Worm (Caenorhabditis elegans) whole organism, L2 larva: ENCODE measurements around the gene ddb-1.

Experiments used
- C34F6.9 ChIP-seq: fragments of 150-350 bp; optimal IDR thresholded peaks from 2 replicates; lab custom pipeline; 2014; ENCODE audit warnings: missing biosample characterization, missing genetic modification characterization
- F13H6.1 ChIP-seq: sonication (generic microtip); optimal IDR thresholded peaks from 2 replicates; lab custom pipeline; 2016; ENCODE audit warnings: missing genetic modification characterization, missing compliant biosample characterization
- R02D3.7 ChIP-seq: fragments of 150-350 bp; optimal IDR thresholded peaks from 2 replicates; lab custom pipeline; 2014; ENCODE audit warnings: missing biosample characterization, missing genetic modification characterization
- Y55F3AM.14 ChIP-seq: fragments of 200-800 bp; sonication (Bioruptor generic); optimal IDR thresholded peaks from 2 replicates; lab custom pipeline; 2018; ENCODE audit warnings: mild to moderate bottlenecking, missing genetic modification characterization, missing compliant biosample characterization
- aly-2 ChIP-seq: fragments of 150-350 bp; optimal IDR thresholded peaks from 2 replicates; lab custom pipeline; 2014; ENCODE audit warnings: missing biosample characterization, missing genetic modification characterization
- blmp-1 ChIP-seq: sonication (generic microtip); optimal IDR thresholded peaks from 2 replicates; lab custom pipeline; 2017; ENCODE audit warnings: missing genetic modification characterization, mild to moderate bottlenecking, missing compliant biosample characterization, antibody characterized with exemption, moderate library complexity; ENCODE audit not compliant: insufficient read depth
- crh-2 ChIP-seq: sonication (generic microtip); optimal IDR thresholded peaks from 2 replicates; lab custom pipeline; 2017; ENCODE audit warnings: missing biosample characterization, missing genetic modification characterization
- dmd-4 ChIP-seq: sonication (generic microtip); optimal IDR thresholded peaks from 2 replicates; lab custom pipeline; 2017; ENCODE audit warnings: missing biosample characterization, missing genetic modification characterization
- elt-1 ChIP-seq: fragments of 150-350 bp; optimal IDR thresholded peaks from 2 replicates; lab custom pipeline; 2014; ENCODE audit warnings: missing biosample characterization, missing genetic modification characterization
- elt-3 ChIP-seq: sonication (generic microtip); optimal IDR thresholded peaks from 2 replicates; lab custom pipeline; 2017; ENCODE audit warnings: missing biosample characterization, missing genetic modification characterization
- fos-1 ChIP-seq: fragments of 150-350 bp; optimal IDR thresholded peaks from 2 replicates; lab custom pipeline; 2014; ENCODE audit warnings: missing biosample characterization, missing genetic modification characterization
- lin-39 ChIP-seq: fragments of 150-350 bp; optimal IDR thresholded peaks from 2 replicates; lab custom pipeline; 2014; ENCODE audit warnings: missing biosample characterization, missing genetic modification reagents, missing genetic modification characterization
- lsy-2 ChIP-seq, 2 experiments: fragments of 150-350 bp in 1 of 2; sonication (generic microtip) in 1 of 2; optimal IDR thresholded peaks; 2 replicates each; lab custom pipeline; 2014 to 2017; ENCODE audit warnings: missing biosample characterization in 2 of 2, missing genetic modification characterization in 2 of 2
- mab-5 ChIP-seq: fragments of 150-350 bp; optimal IDR thresholded peaks from 2 replicates; lab custom pipeline; 2014; ENCODE audit warnings: missing biosample characterization, missing genetic modification characterization
- mbf-1 ChIP-seq: sonication (generic microtip); optimal IDR thresholded peaks from 2 replicates; lab custom pipeline; 2017; ENCODE audit warnings: missing biosample characterization, missing genetic modification characterization
- mdl-1 ChIP-seq, 2 experiments: fragments of 150-350 bp in 1 of 2; sonication (generic microtip) in 1 of 2; optimal IDR thresholded peaks; 2 replicates each; lab custom pipeline; 2017; ENCODE audit warnings: missing biosample characterization in 2 of 2, missing genetic modification characterization in 2 of 2
- nhr-10 ChIP-seq: sonication (generic microtip); optimal IDR thresholded peaks from 2 replicates; lab custom pipeline; 2017; ENCODE audit warnings: missing biosample characterization, missing genetic modification characterization
- nhr-12 ChIP-seq: fragments of 150-350 bp; optimal IDR thresholded peaks from 2 replicates; lab custom pipeline; 2014; ENCODE audit warnings: missing biosample characterization, missing genetic modification characterization
- nhr-129 ChIP-seq: fragments of 150-350 bp; optimal IDR thresholded peaks from 2 replicates; lab custom pipeline; 2014; ENCODE audit warnings: missing biosample characterization, missing genetic modification characterization
- nhr-21 ChIP-seq: fragments of 150-350 bp; optimal IDR thresholded peaks from 2 replicates; lab custom pipeline; 2014; ENCODE audit warnings: missing biosample characterization, missing genetic modification characterization
- nhr-237 ChIP-seq: fragments of 150-350 bp; optimal IDR thresholded peaks from 2 replicates; lab custom pipeline; 2014; ENCODE audit warnings: missing biosample characterization, missing genetic modification characterization
- nhr-6 ChIP-seq: fragments of 150-350 bp; optimal IDR thresholded peaks from 2 replicates; lab custom pipeline; 2014; ENCODE audit warnings: missing biosample characterization, missing genetic modification characterization
- peb-1 ChIP-seq: fragments of 150-350 bp; optimal IDR thresholded peaks from 2 replicates; lab custom pipeline; 2014; ENCODE audit warnings: missing biosample characterization, missing genetic modification characterization
- skn-1 ChIP-seq: sonication (generic microtip); optimal IDR thresholded peaks from 2 replicates; lab custom pipeline; 2017; ENCODE audit warnings: missing biosample characterization, missing genetic modification characterization
- sma-3 ChIP-seq: sonication (generic microtip); optimal IDR thresholded peaks from 2 replicates; lab custom pipeline; 2016; ENCODE audit warnings: missing genetic modification reagents, missing genetic modification characterization, missing compliant biosample characterization
- sma-9 ChIP-seq, 2 experiments: fragments of 150-350 bp in 1 of 2; sonication (generic microtip) in 1 of 2; optimal IDR thresholded peaks; 2 replicates each; lab custom pipeline; 2014 to 2016; ENCODE audit warnings: missing genetic modification characterization in 2 of 2, mild to moderate bottlenecking in 1 of 2, missing biosample characterization in 1 of 2, missing compliant biosample characterization in 1 of 2, missing genetic modification reagents in 1 of 2, moderate library complexity in 1 of 2
- snpc-4 ChIP-seq: fragments of 150-350 bp; optimal IDR thresholded peaks from 2 replicates; lab custom pipeline; 2014; ENCODE audit warnings: missing biosample characterization, missing genetic modification characterization
- unc-39 ChIP-seq: fragments of 150-350 bp; optimal IDR thresholded peaks from 2 replicates; lab custom pipeline; 2014; ENCODE audit warnings: missing biosample characterization, missing genetic modification characterization
- unc-55 ChIP-seq: fragments of 150-350 bp; sonication (generic microtip); optimal IDR thresholded peaks from 3 replicates; lab custom pipeline; 2014; ENCODE audit warnings: missing biosample characterization, missing genetic modification reagents, missing genetic modification characterization
- unc-62 ChIP-seq: fragments of 150-350 bp; optimal IDR thresholded peaks from 2 replicates; lab custom pipeline; 2014; ENCODE audit warnings: missing biosample characterization, missing genetic modification reagents, missing genetic modification characterization
- zag-1 ChIP-seq: fragments of 150-350 bp; optimal IDR thresholded peaks from 2 replicates; lab custom pipeline; 2014; ENCODE audit warnings: missing biosample characterization, missing genetic modification characterization
- ztf-1 ChIP-seq: fragments of 200-800 bp; sonication (Bioruptor generic); conservative IDR thresholded peaks from 2 replicates; pipeline ENCODE4 v1.3.6; 2022; ENCODE audit warnings: missing genetic modification characterization, missing compliant biosample characterization
- ztf-11 ChIP-seq: sonication (generic microtip); optimal IDR thresholded peaks from 2 replicates; lab custom pipeline; 2017; ENCODE audit warnings: missing biosample characterization, missing genetic modification characterization

Gene ddb-1

DNA sequence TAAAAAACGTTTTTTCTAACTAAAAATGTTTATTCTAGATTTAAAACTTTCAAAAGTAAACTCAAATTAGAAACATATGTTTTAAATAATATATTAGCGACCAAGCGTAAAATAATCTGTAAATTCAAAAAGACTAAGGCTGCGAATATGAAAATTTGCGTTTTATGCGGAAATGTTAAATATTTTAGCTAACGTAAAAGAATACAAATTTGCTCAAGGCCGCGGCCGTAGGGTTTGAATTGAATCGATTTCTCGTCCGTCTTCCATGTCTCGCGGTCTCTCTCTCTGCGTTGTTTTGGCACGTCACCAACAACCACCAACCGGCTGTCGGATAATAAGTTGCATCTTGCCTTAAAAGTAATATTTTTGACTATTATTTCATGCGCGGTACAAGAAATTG, 27.1 kb downstream of the ddb-1 start, which contains the start of gene F11A10.5:
Gene F11A10.5, plus strand, starts transcription at position 301 of the 400 bp plus-strand sequence.
- TF ChIP-seq nhr-21 (tag; lab: Kevin White, UChicago): no peak
- TF ChIP-seq nhr-129 (tag; lab: Kevin White, UChicago): peak; percentile 46
- no peak for TF ChIP-seq peb-1
- TF ChIP-seq crh-2 (tag; lab: Kevin White, UChicago): peak; percentile 13

DNA sequence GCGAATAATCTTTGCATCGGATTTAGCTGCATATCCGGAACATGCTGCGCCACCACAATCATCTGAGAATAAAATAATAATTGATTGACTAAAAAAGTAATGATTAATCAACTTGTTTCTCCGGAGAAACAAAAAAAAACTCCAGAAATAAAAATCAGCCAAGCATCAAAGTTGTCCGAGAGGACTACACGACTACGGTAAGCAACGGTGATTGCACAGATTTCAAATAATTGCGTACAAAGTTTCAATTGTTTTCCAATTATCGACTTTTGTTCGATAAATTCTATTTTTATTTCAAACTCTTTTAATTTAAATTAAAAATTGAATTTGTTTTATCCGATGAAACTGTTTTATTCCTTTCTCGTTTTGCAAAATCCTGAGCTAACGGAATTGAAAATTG, 27.6 kb downstream of the ddb-1 start, which contains the start of gene cpsf-4:
Gene cpsf-4, minus strand, starts transcription at position 62 of the 400 bp plus-strand sequence.
- TF ChIP-seq lin-39 (tag; lab: Kevin White, UChicago) (no peak), nhr-6 (tag; lab: Kevin White, UChicago) (no peak), unc-55 (GFP tag; lab: Kevin White, UChicago) (peak; percentile 20), Y55F3AM.14 (GFP tag; lab: Kevin White, UChicago) (no peak), sma-9 (GFP tag; optimal IDR thresholded peaks at IDR 0.05; lab: Kevin White, UChicago) (no peak), sma-9 (tag; optimal IDR thresholded peaks at IDR 0.05; lab: Kevin White, UChicago) (no peak), nhr-12 (tag; lab: Kevin White, UChicago) (no peak), lsy-2 (tag; optimal IDR thresholded peaks at IDR 0.05; lab: Kevin White, UChicago) (peak in 1 of 2 experiments; percentile 72), elt-3 (tag; lab: Kevin White, UChicago) (no peak), zag-1 (tag; lab: Kevin White, UChicago) (no peak), blmp-1 (tag; lab: Kevin White, UChicago) (no peak), unc-62 (GFP tag; lab: Kevin White, UChicago) (no peak), R02D3.7 (tag; lab: Kevin White, UChicago) (no peak), snpc-4 (tag; lab: Kevin White, UChicago) (no peak)

- no peak for TF ChIP-seq sma-9 (GFP tag; optimal IDR thresholded peaks at IDR 0.05; lab: Kevin White, UChicago)
- TF ChIP-seq sma-9 (tag; optimal IDR thresholded peaks at IDR 0.05; lab: Kevin White, UChicago): no peak
- no peak for TF ChIP-seq unc-62 (GFP tag; lab: Kevin White, UChicago)
- no peak for TF ChIP-seq aly-2
- no peak for TF ChIP-seq nhr-21 (tag; lab: Kevin White, UChicago)
- TF ChIP-seq nhr-237 (tag; lab: Kevin White, UChicago): no peak
- TF ChIP-seq snpc-4 (tag; lab: Kevin White, UChicago): no peak
- no peak for TF ChIP-seq Y55F3AM.14 (GFP tag; lab: Kevin White, UChicago)
- TF ChIP-seq skn-1 (tag; lab: Kevin White, UChicago): no peak
- TF ChIP-seq elt-1: no peak
- no peak for TF ChIP-seq elt-3 (tag; lab: Kevin White, UChicago)
- TF ChIP-seq lsy-2 (tag; optimal IDR thresholded peaks at IDR 0.05; lab: Kevin White, UChicago): no peak
- TF ChIP-seq fos-1 (tag; lab: Kevin White, UChicago): no peak
- TF ChIP-seq blmp-1 (tag; lab: Kevin White, UChicago): no peak
- TF ChIP-seq dmd-4 (tag; lab: Kevin White, UChicago): no peak
- TF ChIP-seq C34F6.9 (tag; lab: Kevin White, UChicago): no peak
- TF ChIP-seq mab-5 (tag; lab: Kevin White, UChicago): no peak
- TF ChIP-seq ztf-1 (GFP tag; lab: Robert Waterston, UW): no peak
- TF ChIP-seq unc-39 (tag; lab: Kevin White, UChicago): no peak
Observed at ce11 chrIV:12092113-12092512, 28.9 kb downstream of the ddb-1 start, which contains the start of gene mig-32. Gene mig-32, minus strand, starts transcription at chrIV:12092213.

ce11 chrIV:12089551-12089950, 31.4 kb downstream of the ddb-1 start, which contains the start of gene F11A10.6:
Gene F11A10.6, minus strand, starts transcription at chrIV:12089651.
- TF ChIP-seq F13H6.1 (tag; lab: Kevin White, UChicago): no peak
- TF ChIP-seq nhr-10 (tag; lab: Kevin White, UChicago): no peak
- TF ChIP-seq peb-1: no peak
- TF ChIP-seq mdl-1 (tag; optimal IDR thresholded peaks at IDR 0.05; lab: Kevin White, UChicago): no peak
- TF ChIP-seq mbf-1 (tag; lab: Kevin White, UChicago): no peak
- no peak for TF ChIP-seq crh-2 (tag; lab: Kevin White, UChicago)
- TF ChIP-seq elt-3 (tag; lab: Kevin White, UChicago): no peak
- no peak for TF ChIP-seq ztf-1 (GFP tag; lab: Robert Waterston, UW)
- TF ChIP-seq unc-55 (GFP tag; lab: Kevin White, UChicago): no peak
- no peak for TF ChIP-seq ztf-11
- no peak for TF ChIP-seq sma-3 (GFP tag; lab: Kevin White, UChicago)
- TF ChIP-seq, all 48 proteins: peak for 0
